Worm (Caenorhabditis elegans): ENCODE data around the gene fbxb-57.

DNA sequence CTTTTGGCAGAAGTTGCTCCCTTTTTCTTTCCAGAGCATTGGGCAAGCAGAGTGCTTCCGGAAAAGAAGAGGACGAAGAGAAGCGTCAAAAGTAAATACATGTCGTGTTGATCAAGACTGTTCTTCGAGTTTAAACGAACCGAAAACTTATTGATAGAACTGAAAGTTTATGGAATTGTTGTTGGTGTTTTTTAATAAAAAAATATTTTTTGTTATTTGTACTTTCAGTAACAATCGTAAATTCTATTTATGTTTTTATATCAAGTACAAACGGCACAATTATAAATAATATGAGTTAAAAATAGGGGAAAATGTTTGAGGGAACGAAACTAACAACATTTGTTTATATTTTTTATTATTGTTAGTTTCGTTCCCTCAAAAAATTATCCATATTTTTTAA is 30.9 kb upstream of the fbxb-57 start, which contains the start of gene F21D9.3:
- TF ChIP-seq attf-5 (GFP tag; optimal IDR thresholded peaks at IDR 0.05) (no peak), madf-3 (GFP tag; IDR thresholded peaks at IDR 0.05) (no peak), nfya-2 (GFP tag; IDR thresholded peaks at IDR 0.05) (no peak), F55B11.4 (tag; optimal IDR thresholded peaks at IDR 0.05; ENCODE audit: borderline replicate concordance, insufficient read depth) (no peak), rec-8 (tag; optimal IDR thresholded peaks at IDR 0.05) (no peak)
